Fruit fly (Drosophila melanogaster): ENCODE measurements around the gene CG13310.
A peak's percentile ranks its signal among the peaks of the same experiment; 100 is the strongest.

The CG13310 gene

DNA sequence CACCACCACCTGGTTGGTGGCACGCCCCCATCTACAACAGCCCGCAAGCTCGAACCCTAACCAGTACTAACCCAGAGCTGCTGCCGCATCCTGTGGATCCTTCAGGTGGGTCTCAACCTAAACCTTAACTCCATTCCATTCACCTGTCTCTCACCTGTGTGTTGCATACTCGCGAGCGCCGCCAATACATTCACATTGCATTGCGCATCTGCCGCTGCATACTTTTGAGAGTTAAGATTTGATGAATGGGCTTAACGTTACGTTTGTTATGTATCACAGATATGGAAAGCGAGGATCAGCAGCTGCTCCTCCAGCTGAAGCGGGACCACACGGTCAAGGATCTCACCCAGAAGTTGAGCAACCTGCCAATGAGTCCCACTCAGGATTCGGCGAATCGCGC, 13.1 kb downstream of the CG13310 start:
- no peak for TF ChIP-seq CG7045 (GFP tag; optimal IDR thresholded peaks at IDR 0.05)
- no peak for TF ChIP-seq kay (GFP tag; ENCODE audit: borderline replicate concordance)
- no peak for TF ChIP-seq Mnt (GFP tag; optimal IDR thresholded peaks at IDR 0.05)
- peak; percentile 28 for TF ChIP-seq bab1 (GFP tag; optimal IDR thresholded peaks at IDR 0.05)
- TF ChIP-seq CG33017 (tag; optimal IDR thresholded peaks at IDR 0.05), result no peak

DNA sequence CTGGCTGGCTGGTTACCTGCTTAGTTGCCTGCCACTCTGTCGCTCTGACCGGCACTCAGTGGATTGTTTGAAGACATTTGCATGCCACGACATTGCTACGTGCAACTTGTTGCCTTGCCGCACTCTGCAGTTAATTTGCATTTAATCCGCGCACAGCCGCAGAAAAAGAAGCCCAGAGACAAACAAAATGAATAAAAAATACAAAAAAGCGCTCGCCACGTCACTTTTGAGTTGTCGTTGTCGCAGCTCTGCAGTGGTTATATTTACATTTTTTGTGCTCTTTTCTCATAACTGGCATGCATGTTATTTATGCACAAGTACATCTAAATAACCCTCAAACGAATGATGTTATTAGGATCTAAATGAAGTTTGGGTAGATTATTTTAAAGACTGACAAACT, 17.0 kb downstream of the CG13310 start:
- TF ChIP-seq tj (GFP tag; optimal IDR thresholded peaks at IDR 0.05) (no peak), CG7101 (tag; optimal IDR thresholded peaks at IDR 0.05) (no peak)

DNA sequence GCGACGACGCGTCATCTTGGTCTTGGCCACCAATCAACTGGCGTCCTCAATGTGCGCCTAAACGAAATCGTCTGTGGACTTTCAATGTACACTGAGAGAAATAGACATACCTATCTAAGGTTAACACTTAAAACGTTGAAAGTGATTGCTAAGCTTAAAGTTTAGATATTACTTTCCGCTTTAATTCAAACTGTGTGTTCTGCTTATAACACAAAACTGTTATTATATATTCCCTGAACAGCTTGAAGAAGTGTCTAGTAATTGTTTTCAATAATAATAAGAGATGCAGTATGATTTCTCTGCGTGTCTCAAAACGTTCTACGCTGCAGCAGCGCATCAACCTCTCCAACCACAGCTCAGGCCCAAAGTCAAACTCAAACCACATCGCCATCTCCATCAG, 18.3 kb downstream of the CG13310 start:
- TF ChIP-seq bab1 (GFP tag; optimal IDR thresholded peaks at IDR 0.05) (peak; percentile 16), CG33017 (tag; optimal IDR thresholded peaks at IDR 0.05) (no peak)

DNA sequence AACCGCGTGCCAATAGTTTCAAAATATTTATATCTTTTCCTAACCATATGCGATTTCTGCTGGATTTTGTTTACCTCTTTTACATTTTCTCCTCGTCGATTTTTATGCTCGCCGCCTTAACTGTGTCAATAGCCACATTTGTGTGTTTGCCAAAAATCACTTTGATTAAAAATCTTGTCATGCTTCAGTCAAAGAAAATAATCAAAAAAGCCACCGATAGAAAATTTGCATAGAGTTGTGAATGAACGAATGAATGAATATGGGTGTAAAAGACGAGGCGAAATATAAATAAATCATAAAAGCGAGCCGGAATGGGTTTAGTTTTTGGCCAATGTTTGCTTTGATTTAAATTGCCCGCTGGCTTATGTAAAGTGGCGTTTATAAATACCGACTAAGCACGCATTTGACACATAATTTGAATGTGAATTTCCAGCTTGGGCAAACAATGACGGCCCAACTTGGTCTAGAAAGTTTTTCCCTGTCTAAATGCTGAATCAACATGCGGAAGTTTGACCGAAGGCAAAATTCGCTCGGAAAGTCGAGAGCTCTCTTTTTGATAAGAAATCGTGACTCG, 19.5 kb downstream of the CG13310 start:
- TF ChIP-seq kay (GFP tag; ENCODE audit: borderline replicate concordance), result peak; percentile 52
- TF ChIP-seq CG7045 (GFP tag; optimal IDR thresholded peaks at IDR 0.05), result no peak

DNA sequence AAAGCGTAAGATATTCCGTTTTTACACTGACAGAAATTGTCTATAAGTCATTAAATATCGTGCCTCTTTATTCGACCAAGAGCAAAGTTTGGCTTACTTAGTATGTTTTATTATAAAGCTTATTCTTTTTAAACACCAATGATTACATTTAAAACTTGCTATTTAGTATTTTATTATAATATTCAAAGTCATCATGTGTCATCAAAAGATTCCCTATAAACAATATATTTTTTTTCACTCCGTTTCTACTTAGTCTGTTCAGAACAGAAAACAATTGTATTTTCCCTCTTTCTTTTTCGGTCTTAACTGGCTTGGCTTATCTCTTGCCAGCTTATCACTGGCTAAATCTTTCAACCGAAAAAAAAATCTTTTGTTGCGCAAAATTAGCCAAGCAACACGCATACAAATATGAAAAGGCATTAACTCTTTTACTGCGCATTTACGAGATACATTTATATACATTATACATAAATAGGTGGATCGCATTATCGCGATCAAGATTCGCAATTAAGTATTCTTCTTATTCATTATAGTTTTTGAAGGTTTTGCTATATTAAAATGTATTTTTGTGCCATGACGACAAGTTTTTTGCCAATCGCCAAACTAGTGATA, 22.9 kb downstream of the CG13310 start:
- no peak for TF ChIP-seq CG7101 (tag; optimal IDR thresholded peaks at IDR 0.05)
- peak; percentile 89 for TF ChIP-seq kay (GFP tag; ENCODE audit: borderline replicate concordance)

DNA sequence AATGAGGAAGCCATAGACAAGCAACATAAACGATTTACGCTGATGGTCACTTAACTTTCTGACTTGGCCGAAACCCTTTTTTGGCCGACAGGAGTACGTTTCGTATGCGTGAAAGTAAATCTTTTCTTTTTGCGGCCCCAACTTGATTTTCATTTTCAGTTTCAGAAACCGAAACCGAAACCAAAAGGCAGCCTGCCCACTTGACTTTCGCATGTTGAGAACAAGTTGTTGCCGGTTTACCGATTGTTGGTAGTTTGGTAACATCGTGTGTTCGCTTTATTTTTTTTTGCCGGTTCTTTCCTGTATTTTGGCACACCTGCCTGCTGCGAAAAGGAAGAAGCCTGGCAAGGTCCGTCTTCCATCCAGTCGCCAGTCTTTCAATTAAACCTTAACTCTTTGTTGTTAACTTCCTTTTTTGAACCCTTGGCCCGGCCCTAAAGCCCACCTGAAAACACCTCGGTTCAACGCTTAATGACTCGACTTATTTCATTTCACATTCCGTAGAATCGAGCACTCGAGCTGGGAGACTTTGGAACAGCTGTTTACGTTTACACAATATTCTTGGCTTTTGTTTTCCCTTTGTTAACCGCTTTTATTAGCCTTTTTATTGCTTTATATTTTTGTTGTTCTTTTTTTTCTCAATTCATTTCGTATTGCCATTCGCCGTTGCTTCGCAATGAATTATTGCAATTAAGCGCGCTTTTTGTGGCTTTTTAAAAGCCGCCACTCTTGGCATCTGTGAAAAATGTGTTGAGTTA, 25.2 kb downstream of the CG13310 start:
- TF ChIP-seq Crg-1 (GFP tag; optimal IDR thresholded peaks at IDR 0.05) (peak; percentile 16), CG5204 (GFP tag; optimal IDR thresholded peaks at IDR 0.05) (no peak), bab1 (GFP tag; optimal IDR thresholded peaks at IDR 0.05) (peak; percentile 27), tj (GFP tag; optimal IDR thresholded peaks at IDR 0.05) (peak; percentile 86), kay (GFP tag; ENCODE audit: borderline replicate concordance) (peak; percentile 52)

DNA sequence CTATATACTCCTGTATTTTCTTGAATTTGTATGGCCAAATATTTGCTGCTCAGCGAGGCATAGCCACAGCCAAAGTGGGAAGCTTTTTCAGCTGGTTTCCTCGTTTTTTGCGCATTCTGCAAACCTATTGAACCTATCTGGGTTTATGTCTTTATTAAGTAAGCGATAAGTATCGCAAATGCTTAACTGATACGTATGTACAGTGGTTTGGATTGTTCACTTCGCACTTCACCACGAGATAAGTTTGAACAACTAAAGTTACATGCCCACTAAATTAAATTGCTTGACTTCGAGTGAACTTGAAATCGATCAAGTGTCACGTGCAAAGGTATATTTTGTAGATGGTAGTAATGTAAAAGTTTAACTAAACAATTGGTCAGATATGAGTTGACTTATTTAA, 26.6 kb downstream of the CG13310 start:
- TF ChIP-seq Clk (GFP tag; optimal IDR thresholded peaks at IDR 0.05), result no peak
- peak; percentile 64 for TF ChIP-seq kay (GFP tag; ENCODE audit: borderline replicate concordance)
- peak; percentile 6 for TF ChIP-seq Mnt (GFP tag; optimal IDR thresholded peaks at IDR 0.05)

DNA sequence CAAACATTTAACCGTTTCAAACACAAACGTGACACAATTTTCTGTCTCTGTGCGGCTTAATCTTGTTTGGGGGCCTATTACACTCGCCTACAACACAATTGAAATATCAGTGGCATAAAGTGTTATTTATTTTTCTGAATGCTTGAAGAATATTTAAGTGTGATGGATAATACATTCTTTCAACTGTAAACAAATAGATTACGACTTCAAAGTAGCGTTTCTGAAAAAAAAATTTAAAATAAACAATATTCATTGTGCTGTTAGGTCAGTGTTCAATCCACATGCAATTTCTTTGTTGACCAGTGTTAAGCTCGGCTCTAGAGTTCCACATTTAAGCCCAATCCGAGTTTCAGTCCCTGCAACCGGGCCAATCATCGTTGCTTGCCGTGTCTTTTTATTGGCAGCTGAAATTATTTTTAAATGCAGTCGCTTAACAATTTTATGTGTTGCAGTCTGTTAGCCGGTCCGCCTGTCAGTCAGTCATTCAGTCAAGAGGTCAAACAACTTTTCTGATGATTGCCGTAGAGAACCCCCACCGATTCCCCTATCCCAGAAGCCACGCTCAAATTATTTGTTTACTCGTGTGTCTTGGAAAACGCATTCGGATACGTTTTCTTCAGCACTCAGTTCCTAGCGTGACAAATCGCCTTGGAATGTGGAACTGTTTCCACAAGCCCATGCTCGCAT, 27.2 kb downstream of the CG13310 start:
- TF ChIP-seq bab1 (GFP tag; optimal IDR thresholded peaks at IDR 0.05) (peak; percentile 89), Crg-1 (GFP tag; optimal IDR thresholded peaks at IDR 0.05) (no peak)

DNA sequence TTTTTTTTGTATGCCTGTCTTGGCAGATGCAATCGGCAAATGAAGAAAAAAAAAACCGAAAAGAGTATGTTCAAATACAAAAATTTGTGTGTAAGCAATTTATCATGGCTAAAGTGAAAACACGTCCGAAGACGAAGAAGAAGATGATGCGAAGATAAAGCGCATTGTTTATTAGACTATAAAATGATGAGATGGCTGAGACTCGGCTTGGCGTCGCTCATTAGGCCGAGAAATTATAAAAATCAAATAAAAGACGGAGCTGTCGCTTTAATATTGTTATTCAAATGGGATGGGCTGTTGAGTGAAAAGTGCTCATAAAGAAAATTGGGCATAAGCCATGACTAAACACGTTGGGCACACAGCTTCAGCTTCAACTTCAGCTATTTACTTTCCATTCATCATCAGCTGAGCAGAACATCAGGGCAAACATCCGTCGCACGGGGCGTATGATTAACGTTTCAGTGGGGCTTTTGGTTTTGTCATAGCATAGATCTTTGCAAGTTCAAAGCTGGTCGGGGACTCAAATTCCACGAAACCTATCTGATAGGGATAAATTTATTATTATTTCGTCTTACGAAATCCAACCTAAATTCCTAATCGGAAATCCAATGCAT, 29.6 kb downstream of the CG13310 start:
- TF ChIP-seq CG1620 (GFP tag; optimal IDR thresholded peaks at IDR 0.05) (no peak), CG14711 (tag; optimal IDR thresholded peaks at IDR 0.05) (no peak), tj (GFP tag; optimal IDR thresholded peaks at IDR 0.05) (no peak), cic (GFP tag; optimal IDR thresholded peaks at IDR 0.05) (no peak), ovo (GFP tag; optimal IDR thresholded peaks at IDR 0.05) (no peak), bab1 (GFP tag; optimal IDR thresholded peaks at IDR 0.05) (no peak), Hr96 (GFP tag; optimal IDR thresholded peaks at IDR 0.05) (no peak), Clk (GFP tag; optimal IDR thresholded peaks at IDR 0.05) (no peak), toe (GFP tag; optimal IDR thresholded peaks at IDR 0.05) (no peak), cnc (optimal IDR thresholded peaks at IDR 0.05) (no peak), CG7045 (GFP tag; optimal IDR thresholded peaks at IDR 0.05) (no peak), CG33017 (tag; optimal IDR thresholded peaks at IDR 0.05) (no peak), kay (GFP tag; ENCODE audit: borderline replicate concordance) (no peak)

Data from whole organism, adult.